Worm (Caenorhabditis elegans): Measurements from ENCODE around the gene cyp-33C9.

- no peak for TF ChIP-seq dao-5 (tag; optimal IDR thresholded peaks at IDR 0.05)
- TF ChIP-seq him-1 (tag; optimal IDR thresholded peaks at IDR 0.05), result no peak
- no peak for TF ChIP-seq W03F9.2 (tag; optimal IDR thresholded peaks at IDR 0.05)
Observed at ce11 chrV:3107450-3107849, 13.1 kb upstream of the cyp-33C9 start, which contains the start of gene str-68.
